Worm (Caenorhabditis elegans) whole organism, L2 larva: ENCODE measurements around the gene aat-7.

Experiments
- alr-1 ChIP-seq: fragments of 150-350 bp; optimal IDR thresholded peaks from 2 replicates; lab custom pipeline; 2014; ENCODE audit warnings: missing biosample characterization, missing genetic modification characterization
- ama-1 ChIP-seq: fragments of 150-350 bp; optimal IDR thresholded peaks from 2 replicates; lab custom pipeline; 2018; ENCODE audit warnings: inconsistent platforms
- dmd-4 ChIP-seq: sonication (generic microtip); optimal IDR thresholded peaks from 2 replicates; lab custom pipeline; 2017; ENCODE audit warnings: missing biosample characterization, missing genetic modification characterization
- elt-1 ChIP-seq: fragments of 150-350 bp; optimal IDR thresholded peaks from 2 replicates; lab custom pipeline; 2014; ENCODE audit warnings: missing biosample characterization, missing genetic modification characterization
- lin-13 ChIP-seq: fragments of 150-350 bp; optimal IDR thresholded peaks from 2 replicates; lab custom pipeline; 2014; ENCODE audit warnings: missing biosample characterization, missing genetic modification reagents, missing genetic modification characterization
- lin-39 ChIP-seq: fragments of 150-350 bp; optimal IDR thresholded peaks from 2 replicates; lab custom pipeline; 2014; ENCODE audit warnings: missing biosample characterization, missing genetic modification reagents, missing genetic modification characterization
- unc-62 ChIP-seq: fragments of 150-350 bp; optimal IDR thresholded peaks from 2 replicates; lab custom pipeline; 2014; ENCODE audit warnings: missing biosample characterization, missing genetic modification reagents, missing genetic modification characterization

ce11 chrII:1372138-1372537, 14.5 kb upstream of the aat-7 start:
- TF ChIP-seq ama-1, result no peak
- TF ChIP-seq dmd-4, result no peak
- TF ChIP-seq lin-13 (GFP tag; lab: Kevin White, UChicago), result no peak
- TF ChIP-seq alr-1, result no peak
- TF ChIP-seq unc-62 (GFP tag; lab: Kevin White, UChicago), result no peak
- TF ChIP-seq lin-39 (tag; lab: Kevin White, UChicago), result no peak
- TF ChIP-seq elt-1, result no peak
